Worm (Caenorhabditis elegans) whole organism, L2 larva: Measurements from ENCODE around the gene sto-3.
"Not testable (repeated sequence)": the region's sequence is repeated elsewhere in the genome, so short reads cannot be mapped to it uniquely, and the experiment has no call there.

ENCODE experiments used
- C34F6.9 ChIP-seq: fragments of 150-350 bp; optimal IDR thresholded peaks from 2 replicates; lab custom pipeline; 2014; ENCODE audit warnings: missing biosample characterization, missing genetic modification characterization
- F13H6.1 ChIP-seq: sonication (generic microtip); optimal IDR thresholded peaks from 2 replicates; lab custom pipeline; 2016; ENCODE audit warnings: missing genetic modification characterization, missing compliant biosample characterization
- R02D3.7 ChIP-seq: fragments of 150-350 bp; optimal IDR thresholded peaks from 2 replicates; lab custom pipeline; 2014; ENCODE audit warnings: missing biosample characterization, missing genetic modification characterization
- Y55F3AM.14 ChIP-seq: fragments of 200-800 bp; sonication (Bioruptor generic); optimal IDR thresholded peaks from 2 replicates; lab custom pipeline; 2018; ENCODE audit warnings: mild to moderate bottlenecking, missing genetic modification characterization, missing compliant biosample characterization
- ama-1 ChIP-seq: fragments of 150-350 bp; optimal IDR thresholded peaks from 2 replicates; lab custom pipeline; 2018; ENCODE audit warnings: inconsistent platforms
- blmp-1 ChIP-seq: sonication (generic microtip); optimal IDR thresholded peaks from 2 replicates; lab custom pipeline; 2017; ENCODE audit warnings: missing genetic modification characterization, mild to moderate bottlenecking, missing compliant biosample characterization, antibody characterized with exemption, moderate library complexity; ENCODE audit not compliant: insufficient read depth
- ceh-16 ChIP-seq: fragments of 150-350 bp; optimal IDR thresholded peaks from 2 replicates; lab custom pipeline; 2014; ENCODE audit warnings: missing biosample characterization, missing genetic modification characterization
- crh-2 ChIP-seq: sonication (generic microtip); optimal IDR thresholded peaks from 2 replicates; lab custom pipeline; 2017; ENCODE audit warnings: missing biosample characterization, missing genetic modification characterization
- dmd-4 ChIP-seq: sonication (generic microtip); optimal IDR thresholded peaks from 2 replicates; lab custom pipeline; 2017; ENCODE audit warnings: missing biosample characterization, missing genetic modification characterization
- egl-27 ChIP-seq: sonication (generic microtip); optimal IDR thresholded peaks from 3 replicates; lab custom pipeline; 2017; ENCODE audit warnings: missing biosample characterization, missing genetic modification reagents, missing genetic modification characterization
- elt-1 ChIP-seq: fragments of 150-350 bp; optimal IDR thresholded peaks from 2 replicates; lab custom pipeline; 2014; ENCODE audit warnings: missing biosample characterization, missing genetic modification characterization
- elt-3 ChIP-seq: sonication (generic microtip); optimal IDR thresholded peaks from 2 replicates; lab custom pipeline; 2017; ENCODE audit warnings: missing biosample characterization, missing genetic modification characterization
- fos-1 ChIP-seq: fragments of 150-350 bp; optimal IDR thresholded peaks from 2 replicates; lab custom pipeline; 2014; ENCODE audit warnings: missing biosample characterization, missing genetic modification characterization
- lin-13 ChIP-seq: fragments of 150-350 bp; optimal IDR thresholded peaks from 2 replicates; lab custom pipeline; 2014; ENCODE audit warnings: missing biosample characterization, missing genetic modification reagents, missing genetic modification characterization
- lin-39 ChIP-seq: fragments of 150-350 bp; optimal IDR thresholded peaks from 2 replicates; lab custom pipeline; 2014; ENCODE audit warnings: missing biosample characterization, missing genetic modification reagents, missing genetic modification characterization
- lsy-2 ChIP-seq, 2 experiments: fragments of 150-350 bp in 1 of 2; sonication (generic microtip) in 1 of 2; optimal IDR thresholded peaks; 2 replicates each; lab custom pipeline; 2014 to 2017; ENCODE audit warnings: missing biosample characterization in 2 of 2, missing genetic modification characterization in 2 of 2
- mab-5 ChIP-seq: fragments of 150-350 bp; optimal IDR thresholded peaks from 2 replicates; lab custom pipeline; 2014; ENCODE audit warnings: missing biosample characterization, missing genetic modification characterization
- mbf-1 ChIP-seq: sonication (generic microtip); optimal IDR thresholded peaks from 2 replicates; lab custom pipeline; 2017; ENCODE audit warnings: missing biosample characterization, missing genetic modification characterization
- mdl-1 ChIP-seq, 2 experiments: fragments of 150-350 bp in 1 of 2; sonication (generic microtip) in 1 of 2; optimal IDR thresholded peaks; 2 replicates each; lab custom pipeline; 2017; ENCODE audit warnings: missing biosample characterization in 2 of 2, missing genetic modification characterization in 2 of 2
- nhr-10 ChIP-seq: sonication (generic microtip); optimal IDR thresholded peaks from 2 replicates; lab custom pipeline; 2017; ENCODE audit warnings: missing biosample characterization, missing genetic modification characterization
- nhr-11 ChIP-seq: fragments of 150-350 bp; optimal IDR thresholded peaks from 2 replicates; lab custom pipeline; 2014; ENCODE audit warnings: missing biosample characterization, missing genetic modification characterization
- nhr-12 ChIP-seq: fragments of 150-350 bp; optimal IDR thresholded peaks from 2 replicates; lab custom pipeline; 2014; ENCODE audit warnings: missing biosample characterization, missing genetic modification characterization
- nhr-129 ChIP-seq: fragments of 150-350 bp; optimal IDR thresholded peaks from 2 replicates; lab custom pipeline; 2014; ENCODE audit warnings: missing biosample characterization, missing genetic modification characterization
- nhr-21 ChIP-seq: fragments of 150-350 bp; optimal IDR thresholded peaks from 2 replicates; lab custom pipeline; 2014; ENCODE audit warnings: missing biosample characterization, missing genetic modification characterization
- nhr-23 ChIP-seq: fragments of 150-350 bp; optimal IDR thresholded peaks from 2 replicates; lab custom pipeline; 2014; ENCODE audit warnings: missing biosample characterization, missing genetic modification reagents, missing genetic modification characterization
- nhr-25 ChIP-seq: fragments of 150-350 bp; sonication (generic microtip); optimal IDR thresholded peaks from 3 replicates; lab custom pipeline; 2014; ENCODE audit warnings: missing biosample characterization, missing genetic modification characterization
- nhr-6 ChIP-seq: fragments of 150-350 bp; optimal IDR thresholded peaks from 2 replicates; lab custom pipeline; 2014; ENCODE audit warnings: missing biosample characterization, missing genetic modification characterization
- nhr-77 ChIP-seq: fragments of 150-350 bp; optimal IDR thresholded peaks from 2 replicates; lab custom pipeline; 2014; ENCODE audit warnings: missing biosample characterization, missing genetic modification characterization
- peb-1 ChIP-seq: fragments of 150-350 bp; optimal IDR thresholded peaks from 2 replicates; lab custom pipeline; 2014; ENCODE audit warnings: missing biosample characterization, missing genetic modification characterization
- sma-9 ChIP-seq, 2 experiments: fragments of 150-350 bp in 1 of 2; sonication (generic microtip) in 1 of 2; optimal IDR thresholded peaks; 2 replicates each; lab custom pipeline; 2014 to 2016; ENCODE audit warnings: missing genetic modification characterization in 2 of 2, mild to moderate bottlenecking in 1 of 2, missing biosample characterization in 1 of 2, missing compliant biosample characterization in 1 of 2, missing genetic modification reagents in 1 of 2, moderate library complexity in 1 of 2
- snpc-4 ChIP-seq: fragments of 150-350 bp; optimal IDR thresholded peaks from 2 replicates; lab custom pipeline; 2014; ENCODE audit warnings: missing biosample characterization, missing genetic modification characterization
- unc-39 ChIP-seq: fragments of 150-350 bp; optimal IDR thresholded peaks from 2 replicates; lab custom pipeline; 2014; ENCODE audit warnings: missing biosample characterization, missing genetic modification characterization
- unc-55 ChIP-seq: fragments of 150-350 bp; sonication (generic microtip); optimal IDR thresholded peaks from 3 replicates; lab custom pipeline; 2014; ENCODE audit warnings: missing biosample characterization, missing genetic modification reagents, missing genetic modification characterization
- unc-62 ChIP-seq: fragments of 150-350 bp; optimal IDR thresholded peaks from 2 replicates; lab custom pipeline; 2014; ENCODE audit warnings: missing biosample characterization, missing genetic modification reagents, missing genetic modification characterization
- zag-1 ChIP-seq: fragments of 150-350 bp; optimal IDR thresholded peaks from 2 replicates; lab custom pipeline; 2014; ENCODE audit warnings: missing biosample characterization, missing genetic modification characterization
- ztf-1 ChIP-seq: fragments of 200-800 bp; sonication (Bioruptor generic); conservative IDR thresholded peaks from 2 replicates; pipeline ENCODE4 v1.3.6; 2022; ENCODE audit warnings: missing genetic modification characterization, missing compliant biosample characterization
- ztf-11 ChIP-seq: sonication (generic microtip); optimal IDR thresholded peaks from 2 replicates; lab custom pipeline; 2017; ENCODE audit warnings: missing biosample characterization, missing genetic modification characterization
- ztf-4 ChIP-seq: fragments of 150-350 bp; optimal IDR thresholded peaks from 2 replicates; lab custom pipeline; 2014; ENCODE audit warnings: missing biosample characterization, missing genetic modification characterization

sto-3 gene

ce11 chrX:11643767-11644235, 21.9 kb upstream of the sto-3 start, which contains the start of gene sto-4:
TSS of gene sto-4 (plus strand) at chrX:11644126.
- TF ChIP-seq unc-55 (peak; percentile 17), C34F6.9 (peak; percentile 20), nhr-21 (tag; lab: Kevin White, UChicago) (peak; percentile 1), mdl-1 (tag; optimal IDR thresholded peaks at IDR 0.05; lab: Kevin White, UChicago) (peak in 1 of 2 experiments; percentile 12), sma-9 (GFP tag; optimal IDR thresholded peaks at IDR 0.05; lab: Kevin White, UChicago) (peak; percentile 25), F13H6.1 (tag; lab: Kevin White, UChicago) (peak; percentile 93), mab-5 (tag; lab: Kevin White, UChicago) (peak; percentile 78), nhr-129 (tag; lab: Kevin White, UChicago) (peak; percentile 66), blmp-1 (peak; percentile 40), ceh-16 (tag; lab: Kevin White, UChicago) (peak; percentile 52), crh-2 (peak; percentile 37), zag-1 (tag; lab: Kevin White, UChicago) (peak; percentile 8), Y55F3AM.14 (peak; percentile 93), lsy-2 (tag; optimal IDR thresholded peaks at IDR 0.05; lab: Kevin White, UChicago) (peak in 1 of 2 experiments; percentile 34), nhr-25 (tag; lab: Kevin White, UChicago) (peak; percentile 63)
- TF ChIP-seq sma-9 (tag; optimal IDR thresholded peaks at IDR 0.05; lab: Kevin White, UChicago): not testable (repeated sequence)
- TF ChIP-seq, all 48 proteins: peak for 15; not testable (repeated sequence) for 33

ce11 chrX:11641562-11641961, 19.7 kb upstream of the sto-3 start:
- TF ChIP-seq mbf-1 (tag; lab: Kevin White, UChicago) (no peak), ztf-11 (tag; lab: Kevin White, UChicago) (no peak), nhr-11 (tag; lab: Kevin White, UChicago) (no peak), unc-39 (tag; lab: Kevin White, UChicago) (no peak), nhr-12 (tag; lab: Kevin White, UChicago) (no peak), nhr-6 (no peak), mab-5 (tag; lab: Kevin White, UChicago) (no peak), F13H6.1 (tag; lab: Kevin White, UChicago) (no peak), elt-1 (tag; lab: Kevin White, UChicago) (no peak), lsy-2 (tag; optimal IDR thresholded peaks at IDR 0.05; lab: Kevin White, UChicago) (no peak), nhr-77 (tag; lab: Kevin White, UChicago) (no peak)

- TF ChIP-seq nhr-129 (tag; lab: Kevin White, UChicago): peak; percentile 24
- TF ChIP-seq lin-13 (GFP tag; lab: Kevin White, UChicago): no peak
- TF ChIP-seq unc-55: peak; percentile 58
- peak; percentile 16 for TF ChIP-seq egl-27 (tag; lab: Kevin White, UChicago)
- TF ChIP-seq R02D3.7 (tag; lab: Kevin White, UChicago): no peak
- TF ChIP-seq zag-1 (tag; lab: Kevin White, UChicago): peak; percentile 60
- peak; percentile 48 for TF ChIP-seq C34F6.9
- TF ChIP-seq sma-9 (GFP tag; optimal IDR thresholded peaks at IDR 0.05; lab: Kevin White, UChicago): peak; percentile 14
- no peak for TF ChIP-seq sma-9 (tag; optimal IDR thresholded peaks at IDR 0.05; lab: Kevin White, UChicago)
- TF ChIP-seq ama-1: no peak
- TF ChIP-seq unc-62: no peak
- TF ChIP-seq unc-39 (tag; lab: Kevin White, UChicago): no peak
- no peak for TF ChIP-seq lin-39 (tag; lab: Kevin White, UChicago)
Measured at ce11 chrX:11640463-11640995, 18.6 kb upstream of the sto-3 start.

DNA sequence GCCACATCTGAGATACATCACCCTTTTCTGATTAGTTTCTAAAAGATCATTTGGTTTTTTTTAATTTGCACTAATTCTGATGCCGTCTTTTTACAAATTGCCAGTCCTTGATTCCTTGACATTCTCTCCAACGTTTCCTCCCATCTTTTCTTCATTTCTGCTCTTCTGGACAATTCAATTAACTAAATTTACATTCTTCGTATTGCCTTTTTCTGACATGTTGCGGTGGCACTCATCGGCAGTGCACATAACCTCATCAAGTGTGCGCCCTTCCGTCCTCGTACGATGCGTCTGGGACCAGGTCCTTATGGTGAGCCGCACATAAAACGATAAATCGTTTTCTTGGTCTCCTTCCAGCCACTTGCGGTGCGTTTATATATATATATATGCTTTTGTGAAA, 17.1 kb upstream of the sto-3 start:
- TF ChIP-seq elt-1 (tag; lab: Kevin White, UChicago) (no peak), mab-5 (tag; lab: Kevin White, UChicago) (no peak), peb-1 (tag; lab: Kevin White, UChicago) (no peak), R02D3.7 (tag; lab: Kevin White, UChicago) (no peak), blmp-1 (no peak), nhr-77 (tag; lab: Kevin White, UChicago) (no peak), nhr-129 (tag; lab: Kevin White, UChicago) (no peak)

ce11 chrX:11637721-11638120, 15.8 kb upstream of the sto-3 start:
- TF ChIP-seq mdl-1 (tag; optimal IDR thresholded peaks at IDR 0.05; lab: Kevin White, UChicago): no peak
- TF ChIP-seq nhr-77 (tag; lab: Kevin White, UChicago): no peak
- TF ChIP-seq unc-55: no peak
- no peak for TF ChIP-seq elt-3
- no peak for TF ChIP-seq mab-5 (tag; lab: Kevin White, UChicago)
- no peak for TF ChIP-seq fos-1 (tag; lab: Kevin White, UChicago)
- TF ChIP-seq ztf-4 (tag; lab: Kevin White, UChicago): no peak
- TF ChIP-seq ama-1: no peak
- no peak for TF ChIP-seq dmd-4 (tag; lab: Kevin White, UChicago)
- TF ChIP-seq lin-13 (GFP tag; lab: Kevin White, UChicago): no peak
- TF ChIP-seq Y55F3AM.14: no peak
- no peak for TF ChIP-seq nhr-23 (tag; lab: Kevin White, UChicago)
- no peak for TF ChIP-seq snpc-4 (tag; lab: Kevin White, UChicago)
- TF ChIP-seq mbf-1 (tag; lab: Kevin White, UChicago): no peak
- TF ChIP-seq ztf-1 (GFP tag; lab: Robert Waterston, UW): no peak
- no peak for TF ChIP-seq unc-62
- no peak for TF ChIP-seq nhr-10
- no peak for TF ChIP-seq sma-9 (GFP tag; optimal IDR thresholded peaks at IDR 0.05; lab: Kevin White, UChicago)
- TF ChIP-seq sma-9 (tag; optimal IDR thresholded peaks at IDR 0.05; lab: Kevin White, UChicago): no peak
- TF ChIP-seq C34F6.9: no peak
- TF ChIP-seq, all 48 proteins: peak for 0
